Worm (Caenorhabditis elegans) whole organism, L4 larva: ENCODE results near the gene F26A1.4.

Experiments
- D1046.2 ChIP-seq: fragments of 200-800 bp; sonication (Bioruptor generic); IDR thresholded peaks from 2 replicates; pipeline ENCODE4 v1.3.6; 2022; ENCODE audit warnings: missing genetic modification characterization, missing compliant biosample characterization
- F37D6.2 ChIP-seq: sonication (generic microtip); optimal IDR thresholded peaks from 2 replicates; lab custom pipeline; 2016; ENCODE audit warnings: mild to moderate bottlenecking, missing genetic modification characterization, missing compliant biosample characterization
- F49E8.2 ChIP-seq: sonication (generic microtip); optimal IDR thresholded peaks from 2 replicates; lab custom pipeline; 2016; ENCODE audit warnings: missing compliant biosample characterization, mild to moderate bottlenecking, missing genetic modification characterization, borderline replicate concordance
- Y105C5A.15 ChIP-seq: fragments of 200-800 bp; sonication (Bioruptor generic); IDR thresholded peaks from 2 replicates; pipeline ENCODE4 v1.3.6; 2022; ENCODE audit warnings: missing genetic modification characterization, missing compliant biosample characterization
- Y48G9A.11 ChIP-seq: fragments of 200-800 bp; sonication (Bioruptor generic); IDR thresholded peaks from 2 replicates; pipeline ENCODE4 v1.3.6; 2022; ENCODE audit warnings: missing genetic modification reagents, missing genetic modification characterization, missing compliant biosample characterization
- aly-2 ChIP-seq: sonication (generic microtip); optimal IDR thresholded peaks from 2 replicates; lab custom pipeline; 2018; ENCODE audit warnings: missing biosample characterization, missing genetic modification characterization
- attf-4 ChIP-seq: sonication (generic microtip); optimal IDR thresholded peaks from 3 replicates; lab custom pipeline; 2017; ENCODE audit warnings: missing biosample characterization, missing genetic modification characterization
- ceh-32 ChIP-seq: sonication (generic microtip); optimal IDR thresholded peaks from 2 replicates; lab custom pipeline; 2016; ENCODE audit warnings: mild to moderate bottlenecking, missing genetic modification characterization, missing compliant biosample characterization; ENCODE audit not compliant: poor library complexity
- ces-1 ChIP-seq: fragments of 150-350 bp; sonication (generic microtip); optimal IDR thresholded peaks from 4 replicates; lab custom pipeline; 2014; ENCODE audit warnings: missing biosample characterization, missing genetic modification reagents, missing genetic modification characterization
- daf-12 ChIP-seq: fragments of 150-350 bp; optimal IDR thresholded peaks from 2 replicates; lab custom pipeline; 2014; ENCODE audit warnings: missing biosample characterization, missing genetic modification reagents, missing genetic modification characterization
- dmd-8 ChIP-seq: fragments of 200-800 bp; sonication (Bioruptor generic); IDR thresholded peaks from 2 replicates; pipeline ENCODE4 v1.3.6; 2022; ENCODE audit warnings: missing genetic modification characterization, missing compliant biosample characterization
- dpl-1 ChIP-seq: fragments of 150-350 bp; optimal IDR thresholded peaks from 2 replicates; lab custom pipeline; 2014; ENCODE audit warnings: missing biosample characterization, missing genetic modification reagents, missing genetic modification characterization
- duxl-1 ChIP-seq: sonication (generic microtip); optimal IDR thresholded peaks from 2 replicates; lab custom pipeline; 2016; ENCODE audit warnings: mild to moderate bottlenecking, missing genetic modification characterization, moderate library complexity, missing compliant biosample characterization; ENCODE audit not compliant: poor library complexity
- egl-27 ChIP-seq: sonication (generic microtip); optimal IDR thresholded peaks from 3 replicates; lab custom pipeline; 2017; ENCODE audit warnings: missing biosample characterization, missing genetic modification reagents, missing genetic modification characterization
- gei-8 ChIP-seq: fragments of 200-800 bp; sonication (Bioruptor generic); optimal IDR thresholded peaks from 2 replicates; lab custom pipeline; 2018; ENCODE audit warnings: mild to moderate bottlenecking, missing genetic modification characterization, missing compliant biosample characterization
- hif-1 ChIP-seq, 2 experiments: sonication (generic microtip); optimal IDR thresholded peaks; 2 replicates each; lab custom pipeline; 2016 to 2017; ENCODE audit warnings: missing compliant biosample characterization in 2 of 2, missing genetic modification characterization in 2 of 2, missing genetic modification reagents in 2 of 2, missing genotype in 2 of 2, mild to moderate bottlenecking in 1 of 2
- hlh-11 ChIP-seq: fragments of 200-800 bp; sonication (Bioruptor generic); optimal IDR thresholded peaks from 2 replicates; lab custom pipeline; 2018; ENCODE audit warnings: mild to moderate bottlenecking, missing genetic modification characterization, missing compliant biosample characterization
- hlh-30 ChIP-seq: sonication (generic microtip); optimal IDR thresholded peaks from 2 replicates; lab custom pipeline; 2017; ENCODE audit warnings: antibody characterized with exemption, mild to moderate bottlenecking, missing genetic modification characterization, missing compliant biosample characterization; ENCODE audit not compliant: insufficient read depth
- lin-1 ChIP-seq: fragments of 200-800 bp; sonication (Bioruptor generic); IDR thresholded peaks from 2 replicates; pipeline ENCODE4 v1.3.6; 2022; ENCODE audit warnings: missing genetic modification reagents, missing genetic modification characterization, missing compliant biosample characterization
- lin-29 ChIP-seq: fragments of 200-800 bp; sonication (Bioruptor generic); IDR thresholded peaks from 2 replicates; pipeline ENCODE4 v1.3.6; 2022; ENCODE audit warnings: missing genetic modification reagents, missing genetic modification characterization, missing compliant biosample characterization
- lin-38 ChIP-seq: fragments of 200-800 bp; sonication (Bioruptor generic); IDR thresholded peaks from 2 replicates; pipeline ENCODE4 v1.3.6; 2022; ENCODE audit warnings: missing genetic modification reagents, missing genetic modification characterization, missing compliant biosample characterization
- lsy-2 ChIP-seq, 2 experiments: fragments of 150-350 bp in 1 of 2; sonication (generic microtip) in 1 of 2; optimal IDR thresholded peaks; 2 replicates each; lab custom pipeline; 2014 to 2017; ENCODE audit warnings: missing biosample characterization in 2 of 2, missing genetic modification characterization in 2 of 2
- mdl-1 ChIP-seq, 2 experiments: fragments of 150-350 bp in 1 of 2; sonication (generic microtip) in 1 of 2; optimal IDR thresholded peaks; 2 replicates each; lab custom pipeline; 2014 to 2017; ENCODE audit warnings: missing biosample characterization in 2 of 2, missing genetic modification characterization in 2 of 2
- mdt-29 ChIP-seq: fragments of 200-800 bp; sonication (Bioruptor generic); IDR thresholded peaks from 2 replicates; pipeline ENCODE4 v1.3.6; 2022; ENCODE audit warnings: missing genetic modification reagents, missing genetic modification characterization, missing compliant biosample characterization
- mxl-2 ChIP-seq: fragments of 200-800 bp; sonication (Bioruptor generic); conservative IDR thresholded peaks from 2 replicates; pipeline ENCODE4 v1.3.6; 2022; ENCODE audit warnings: missing genetic modification reagents, missing genetic modification characterization, missing compliant biosample characterization
- nhr-10 ChIP-seq: fragments of 150-350 bp; optimal IDR thresholded peaks from 2 replicates; lab custom pipeline; 2014; ENCODE audit warnings: missing biosample characterization, missing genetic modification characterization
- nhr-237 ChIP-seq: sonication (generic microtip); optimal IDR thresholded peaks from 2 replicates; lab custom pipeline; 2017; ENCODE audit warnings: missing biosample characterization, missing genetic modification characterization
- nhr-25 ChIP-seq: sonication (generic microtip); optimal IDR thresholded peaks from 2 replicates; lab custom pipeline; 2017; ENCODE audit warnings: missing genetic modification characterization, mild to moderate bottlenecking, missing compliant biosample characterization, antibody characterized with exemption, moderate library complexity, borderline replicate concordance; ENCODE audit not compliant: insufficient read depth
- nhr-76 ChIP-seq: fragments of 150-350 bp; optimal IDR thresholded peaks from 2 replicates; lab custom pipeline; 2014; ENCODE audit warnings: missing biosample characterization, missing genetic modification characterization
- sdz-12 ChIP-seq: fragments of 200-800 bp; sonication (Bioruptor generic); optimal IDR thresholded peaks from 2 replicates; lab custom pipeline; 2018; ENCODE audit warnings: mild to moderate bottlenecking, missing genetic modification characterization, missing compliant biosample characterization
- snpc-4 ChIP-seq: fragments of 150-350 bp; optimal IDR thresholded peaks from 2 replicates; lab custom pipeline; 2014; ENCODE audit warnings: missing biosample characterization, missing genetic modification characterization
- spr-1 ChIP-seq: sonication (generic microtip); optimal IDR thresholded peaks from 2 replicates; lab custom pipeline; 2016; ENCODE audit warnings: mild to moderate bottlenecking, missing genetic modification characterization, missing compliant biosample characterization
- spr-3 ChIP-seq: fragments of 200-800 bp; sonication (Bioruptor generic); optimal IDR thresholded peaks from 2 replicates; lab custom pipeline; 2018; ENCODE audit warnings: mild to moderate bottlenecking, missing genetic modification characterization, missing compliant biosample characterization
- unc-39 ChIP-seq: sonication (generic microtip); optimal IDR thresholded peaks from 2 replicates; lab custom pipeline; 2017; ENCODE audit warnings: missing biosample characterization, missing genetic modification characterization
- zfp-2 ChIP-seq: sonication (generic microtip); optimal IDR thresholded peaks from 2 replicates; lab custom pipeline; 2016; ENCODE audit warnings: mild to moderate bottlenecking, missing genetic modification characterization, missing compliant biosample characterization
- zfp-3 ChIP-seq: fragments of 200-800 bp; sonication (Bioruptor generic); conservative IDR thresholded peaks from 2 replicates; pipeline ENCODE4 v1.3.6; 2022; ENCODE audit warnings: missing genetic modification reagents, missing genetic modification characterization, missing compliant biosample characterization
- zip-11 ChIP-seq: fragments of 200-800 bp; sonication (Bioruptor generic); IDR thresholded peaks from 2 replicates; pipeline ENCODE4 v1.3.6; 2022; ENCODE audit warnings: missing genetic modification characterization, missing compliant biosample characterization

Gene F26A1.4

DNA sequence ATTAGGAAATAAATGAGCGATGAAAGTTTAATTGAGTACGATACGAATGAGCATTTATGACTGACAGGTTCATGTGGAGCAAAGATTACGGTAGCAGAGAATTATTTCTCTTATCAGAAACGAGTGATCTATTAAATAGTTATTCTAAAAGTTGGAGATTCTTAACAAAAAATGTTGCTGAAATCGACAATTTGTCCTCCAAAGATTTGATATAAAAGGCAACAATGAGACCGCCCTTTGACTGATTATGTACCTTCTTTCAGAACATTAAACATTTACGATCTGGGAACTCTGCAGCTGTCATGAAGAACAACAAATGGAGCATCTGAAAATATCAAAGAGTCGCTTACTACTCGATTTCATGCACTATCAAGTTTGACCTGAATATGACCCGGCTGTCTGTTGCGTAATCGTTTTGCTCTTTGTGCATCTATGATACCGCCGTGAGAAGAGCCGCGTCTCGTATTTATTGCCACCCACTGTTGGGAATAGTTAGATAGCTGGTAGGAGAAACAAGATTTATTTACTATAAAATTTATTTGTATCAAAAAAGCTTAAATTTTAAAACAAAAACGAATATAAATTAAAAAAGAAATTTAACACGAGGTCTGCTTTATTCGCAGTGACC is 7.7 kb upstream of the F26A1.4 start, which contains the start of gene pal-1:
Gene pal-1 (minus strand): TSS at position 51 of the 628 bp plus-strand sequence.
- TF ChIP-seq lin-29 (GFP tag; lab: Robert Waterston, UW) (no peak), D1046.2 (GFP tag; lab: Robert Waterston, UW) (no peak), ces-1 (GFP tag; lab: Kevin White, UChicago) (no peak), Y105C5A.15 (GFP tag; lab: Robert Waterston, UW) (no peak), duxl-1 (tag; lab: Kevin White, UChicago) (no peak), spr-3 (GFP tag; lab: Kevin White, UChicago) (no peak), hif-1 (tag; optimal IDR thresholded peaks at IDR 0.05; lab: Kevin White, UChicago) (no peak)

DNA sequence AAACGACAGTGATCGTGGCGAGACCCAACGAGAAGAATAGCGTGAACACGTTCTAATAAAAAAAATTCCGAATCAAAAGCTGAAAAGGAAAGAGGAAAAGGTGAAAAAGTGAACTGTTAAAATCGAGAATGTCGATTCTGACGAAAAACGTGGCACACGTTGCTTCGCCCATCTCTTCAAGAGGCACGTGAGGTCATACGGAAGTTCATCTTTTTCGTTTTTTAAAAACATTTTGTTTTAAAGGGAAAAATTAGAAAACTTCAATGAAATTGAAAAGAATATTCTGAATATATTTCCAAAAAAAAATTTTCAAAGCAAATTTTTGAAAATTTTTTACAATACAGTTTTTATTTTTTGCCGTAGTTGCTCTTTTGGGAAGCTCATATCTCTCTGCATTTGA is 6.1 kb upstream of the F26A1.4 start, which contains the start of gene C38D4.7:
Gene C38D4.7 (minus strand): TSS at position 101 of the 400 bp plus-strand sequence.
- TF ChIP-seq snpc-4 (no peak), egl-27 (tag; lab: Kevin White, UChicago) (no peak), lin-1 (GFP tag; lab: Robert Waterston, UW) (no peak), mdl-1 (tag; optimal IDR thresholded peaks at IDR 0.05; lab: Kevin White, UChicago) (no peak), zfp-3 (GFP tag; lab: Robert Waterston, UW) (no peak), zip-11 (GFP tag; lab: Robert Waterston, UW) (no peak), attf-4 (tag; lab: Kevin White, UChicago) (no peak), lsy-2 (tag; optimal IDR thresholded peaks at IDR 0.05; lab: Kevin White, UChicago) (no peak), Y105C5A.15 (GFP tag; lab: Robert Waterston, UW) (no peak), mxl-2 (no peak), unc-39 (no peak), hlh-11 (tag; lab: Kevin White, UChicago) (no peak), dpl-1 (no peak), ceh-32 (no peak), nhr-10 (tag; lab: Kevin White, UChicago) (no peak), dmd-8 (GFP tag; lab: Robert Waterston, UW) (no peak)

DNA sequence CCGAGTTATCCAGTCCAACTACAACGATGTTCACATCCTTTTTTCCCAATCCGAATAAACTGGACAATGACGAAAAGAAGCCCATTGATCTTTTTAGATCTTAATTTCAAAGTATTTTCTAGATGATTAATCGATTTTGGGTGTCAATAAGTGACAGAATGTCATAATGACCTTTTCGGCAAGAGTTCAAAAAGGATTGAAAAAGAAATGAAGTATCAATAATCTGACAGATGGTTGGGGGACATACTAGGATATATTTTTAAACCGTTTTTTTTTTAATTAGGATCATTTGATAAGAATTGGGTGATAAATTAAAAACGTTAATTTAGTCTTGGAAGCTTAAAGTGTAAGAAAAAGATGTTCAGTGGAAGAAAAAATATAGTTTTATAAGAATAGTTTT is 2.6 kb upstream of the F26A1.4 start, which contains the start of gene arl-6:
Gene arl-6 (minus strand): TSS at position 101 of the 400 bp plus-strand sequence.
- TF ChIP-seq zfp-2 (tag; lab: Kevin White, UChicago) (no peak), gei-8 (no peak), attf-4 (tag; lab: Kevin White, UChicago) (no peak), hlh-30 (tag; lab: Kevin White, UChicago) (no peak), aly-2 (tag; lab: Kevin White, UChicago) (no peak), Y48G9A.11 (GFP tag; lab: Robert Waterston, UW) (no peak), nhr-25 (tag; lab: Kevin White, UChicago) (no peak), nhr-76 (no peak), F49E8.2 (tag; lab: Kevin White, UChicago) (no peak), spr-1 (tag; lab: Kevin White, UChicago) (no peak), sdz-12 (no peak), dmd-8 (GFP tag; lab: Robert Waterston, UW) (no peak), lin-38 (GFP tag; lab: Robert Waterston, UW) (no peak), mdt-29 (no peak), daf-12 (no peak), D1046.2 (GFP tag; lab: Robert Waterston, UW) (no peak), nhr-237 (tag; lab: Kevin White, UChicago) (no peak), F37D6.2 (no peak), nhr-10 (tag; lab: Kevin White, UChicago) (no peak)
- TF ChIP-seq, all 104 proteins: peak for 0
